Fruit fly (Drosophila melanogaster): ENCODE results near the gene TwdlB.

dm6 chr3R:26670277-26670676 is 46.9 kb upstream of the TwdlB start:
- no peak for TF ChIP-seq Dll (optimal IDR thresholded peaks at IDR 0.05)
- TF ChIP-seq CG8478 (optimal IDR thresholded peaks at IDR 0.05), result no peak
- TF ChIP-seq psq (optimal IDR thresholded peaks at IDR 0.05), result no peak
- TF ChIP-seq pan (optimal IDR thresholded peaks at IDR 0.05), result no peak
